Fruit fly (Drosophila melanogaster) whole organism, embryonic: ENCODE results near the gene Nckx30C.

ENCODE experiments used
- Aef1 ChIP-seq: fragments of 200-800 bp; sonication (Bioruptor generic); IDR thresholded peaks from 3 replicates; pipeline ENCODE4 v1.3.6; 2022; ENCODE audit warnings: missing biosample characterization, missing genetic modification characterization
- Blimp-1 ChIP-seq: fragments of 200-800 bp; sonication (Bioruptor generic); optimal IDR thresholded peaks from 3 replicates; lab custom pipeline; 2018; ENCODE audit warnings: missing biosample characterization, missing genetic modification characterization, mild to moderate bottlenecking, moderate library complexity, missing genetic modification reagents
- Bteb2 ChIP-seq: fragments of 200-800 bp; sonication (Bioruptor generic); optimal IDR thresholded peaks from 2 replicates; lab custom pipeline; 2016; ENCODE audit warnings: missing biosample characterization, missing genetic modification characterization
- CG11504 ChIP-seq: fragments of 200-800 bp; sonication (Bioruptor generic); optimal IDR thresholded peaks from 3 replicates; lab custom pipeline; 2019; ENCODE audit warnings: missing biosample characterization, mild to moderate bottlenecking, missing genetic modification characterization, moderate library complexity
- CG12236 ChIP-seq: fragments of 200-800 bp; sonication (Bioruptor generic); optimal IDR thresholded peaks from 2 replicates; lab custom pipeline; 2016; ENCODE audit warnings: missing biosample characterization, missing genetic modification characterization
- CG12769 ChIP-seq: fragments of 200-800 bp; sonication (Bioruptor generic); optimal IDR thresholded peaks from 2 replicates; lab custom pipeline; 2019; ENCODE audit warnings: missing biosample characterization, mild to moderate bottlenecking, missing genetic modification characterization, moderate library complexity
- CG13894 ChIP-seq: fragments of 200-800 bp; sonication (Bioruptor generic); optimal IDR thresholded peaks from 3 replicates; lab custom pipeline; 2018; ENCODE audit warnings: missing biosample characterization, mild to moderate bottlenecking, missing genetic modification characterization, moderate library complexity
- CG14710 ChIP-seq: fragments of 200-800 bp; sonication (Bioruptor generic); optimal IDR thresholded peaks from 3 replicates; lab custom pipeline; 2019; ENCODE audit warnings: missing biosample characterization, mild to moderate bottlenecking, missing genetic modification characterization, moderate library complexity
- CG15601 ChIP-seq: fragments of 200-800 bp; sonication (Bioruptor generic); optimal IDR thresholded peaks from 3 replicates; lab custom pipeline; 2019; ENCODE audit warnings: missing biosample characterization, mild to moderate bottlenecking, missing genetic modification characterization, moderate library complexity
- CG1647 ChIP-seq: fragments of 200-800 bp; sonication (Bioruptor generic); optimal IDR thresholded peaks from 3 replicates; lab custom pipeline; 2016; ENCODE audit warnings: missing biosample characterization, missing genetic modification characterization
- CG17328 ChIP-seq: fragments of 200-800 bp; sonication (Bioruptor generic); IDR thresholded peaks from 2 replicates; pipeline ENCODE4 v1.3.6; 2022; ENCODE audit warnings: missing biosample characterization, missing genetic modification characterization
- CG18619 ChIP-seq: fragments of 200-800 bp; sonication (Bioruptor generic); optimal IDR thresholded peaks from 3 replicates; lab custom pipeline; 2017; ENCODE audit warnings: missing biosample characterization, mild to moderate bottlenecking, missing genetic modification characterization
- CG32772 ChIP-seq: fragments of 200-800 bp; sonication (Bioruptor generic); IDR thresholded peaks from 2 replicates; pipeline ENCODE4 v1.3.6; 2022; ENCODE audit warnings: missing biosample characterization, missing genetic modification characterization
- CG4360 ChIP-seq: fragments of 200-800 bp; sonication (Bioruptor generic); IDR thresholded peaks from 2 replicates; pipeline ENCODE4 v1.3.6; 2022; ENCODE audit warnings: missing biosample characterization, missing genetic modification characterization
- CG4424 ChIP-seq: fragments of 200-800 bp; sonication (Bioruptor generic); optimal IDR thresholded peaks from 3 replicates; lab custom pipeline; 2016; ENCODE audit warnings: missing biosample characterization, missing genetic modification characterization
- CG4707 ChIP-seq: fragments of 200-800 bp; sonication (Bioruptor generic); optimal IDR thresholded peaks from 2 replicates; lab custom pipeline; 2018; ENCODE audit warnings: missing biosample characterization, mild to moderate bottlenecking, missing genetic modification characterization, moderate library complexity
- CG6791 ChIP-seq: fragments of 200-800 bp; sonication (Bioruptor generic); IDR thresholded peaks from 3 replicates; pipeline ENCODE4 v1.3.6; 2022; ENCODE audit warnings: missing biosample characterization, missing genetic modification characterization; ENCODE audit not compliant: partially characterized antibody
- CG7839 ChIP-seq: fragments of 200-800 bp; sonication (Bioruptor generic); optimal IDR thresholded peaks from 3 replicates; lab custom pipeline; 2018; ENCODE audit warnings: missing biosample characterization, mild to moderate bottlenecking, missing genetic modification characterization, moderate library complexity
- CG7963 ChIP-seq: fragments of 200-800 bp; sonication (Bioruptor generic); IDR thresholded peaks from 3 replicates; pipeline ENCODE4 v1.3.6; 2022; ENCODE audit warnings: missing biosample characterization, missing genetic modification characterization; ENCODE audit not compliant: partially characterized antibody
- Camta ChIP-seq: fragments of 200-800 bp; sonication (Bioruptor generic); optimal IDR thresholded peaks from 2 replicates; lab custom pipeline; 2016; ENCODE audit warnings: missing biosample characterization, missing genetic modification characterization
- Deaf1 ChIP-seq: fragments of 200-800 bp; optimal IDR thresholded peaks from 3 replicates; lab custom pipeline; 2019; ENCODE audit warnings: missing biosample characterization, mild to moderate bottlenecking, missing genetic modification characterization, moderate library complexity
- Dp ChIP-seq: fragments of 200-800 bp; sonication (Bioruptor generic); optimal IDR thresholded peaks from 2 replicates; lab custom pipeline; 2018; ENCODE audit warnings: missing biosample characterization, mild to moderate bottlenecking, missing genetic modification characterization, moderate library complexity
- Ets65A ChIP-seq: fragments of 200-800 bp; sonication (Bioruptor generic); peaks from one replicate; lab custom pipeline; 2016; ENCODE audit warnings: missing biosample characterization, missing genetic modification characterization
- Fer1 ChIP-seq: fragments of 200-800 bp; sonication (Bioruptor generic); optimal IDR thresholded peaks from 2 replicates; lab custom pipeline; 2017; ENCODE audit warnings: missing biosample characterization, mild to moderate bottlenecking, missing genetic modification characterization
- HLH4C ChIP-seq: fragments of 200-800 bp; sonication (Bioruptor generic); IDR thresholded peaks from 3 replicates; pipeline ENCODE4 v1.3.6; 2022; ENCODE audit warnings: missing biosample characterization, missing genetic modification characterization; ENCODE audit not compliant: partially characterized antibody
- Jarid2 ChIP-seq: fragments of 200-800 bp; sonication (Bioruptor generic); optimal IDR thresholded peaks from 3 replicates; lab custom pipeline; 2017; ENCODE audit warnings: mild to moderate bottlenecking, missing biosample characterization, missing genetic modification reagents, missing genetic modification characterization
- Lhr ChIP-seq: fragments of 200-800 bp; sonication (Bioruptor generic); optimal IDR thresholded peaks from 3 replicates; lab custom pipeline; 2017; ENCODE audit warnings: mild to moderate bottlenecking, missing biosample characterization, missing genetic modification reagents, missing genetic modification characterization
- NK7.1 ChIP-seq: fragments of 200-800 bp; sonication (Bioruptor generic); optimal IDR thresholded peaks from 3 replicates; lab custom pipeline; 2016; ENCODE audit warnings: missing biosample characterization, missing genetic modification characterization
- Pdp1 ChIP-seq, 2 experiments: fragments of 200-800 bp; sonication (Bioruptor generic); optimal IDR thresholded peaks; 3 replicates each; lab custom pipeline; 2016; ENCODE audit warnings: missing biosample characterization in 2 of 2, missing genetic modification characterization in 2 of 2, mild to moderate bottlenecking in 1 of 2, moderate library complexity in 1 of 2
- Sin3A ChIP-seq: fragments of >200 bp; optimal IDR thresholded peaks from 2 replicates; lab custom pipeline; 2018
- Vsx1 ChIP-seq: fragments of 200-800 bp; sonication (Bioruptor generic); optimal IDR thresholded peaks from 2 replicates; lab custom pipeline; 2017; ENCODE audit warnings: missing biosample characterization, mild to moderate bottlenecking, missing genetic modification characterization, missing genetic modification reagents
- abd-A ChIP-seq: fragments of 200-800 bp; sonication (Bioruptor generic); optimal IDR thresholded peaks from 3 replicates; lab custom pipeline; 2019; ENCODE audit warnings: missing biosample characterization, mild to moderate bottlenecking, missing genetic modification characterization, moderate library complexity
- aop ChIP-seq: fragments of 200-800 bp; sonication (Bioruptor generic); IDR thresholded peaks from 2 replicates; pipeline ENCODE4 v1.3.6; 2022; ENCODE audit warnings: missing biosample characterization, missing genetic modification characterization
- chinmo ChIP-seq: fragments of 200-800 bp; sonication (Bioruptor generic); IDR thresholded peaks from 4 replicates; pipeline ENCODE4 v1.3.6; 2022; ENCODE audit warnings: missing biosample characterization, missing genetic modification characterization; ENCODE audit not compliant: partially characterized antibody
- gfzf ChIP-seq: fragments of 200-800 bp; sonication (Bioruptor generic); optimal IDR thresholded peaks from 2 replicates; lab custom pipeline; 2016; ENCODE audit warnings: missing biosample characterization, mild to moderate bottlenecking, missing genetic modification characterization, moderate library complexity
- hth ChIP-seq: fragments of >200 bp; optimal IDR thresholded peaks from 2 replicates; lab custom pipeline; 2017; ENCODE audit warnings: inconsistent platforms
- nerfin-2 ChIP-seq: fragments of 200-800 bp; sonication (Bioruptor generic); IDR thresholded peaks from 2 replicates; pipeline ENCODE4 v1.3.6; 2022; ENCODE audit warnings: missing biosample characterization, missing genetic modification characterization; ENCODE audit not compliant: partially characterized antibody
- oc ChIP-seq: fragments of 200-800 bp; sonication (Bioruptor generic); optimal IDR thresholded peaks from 2 replicates; lab custom pipeline; 2018; ENCODE audit warnings: missing biosample characterization, mild to moderate bottlenecking, missing genetic modification characterization, moderate library complexity
- pfk ChIP-seq: fragments of 200-800 bp; sonication (Bioruptor generic); optimal IDR thresholded peaks from 2 replicates; lab custom pipeline; 2018; ENCODE audit warnings: missing biosample characterization, mild to moderate bottlenecking, missing genetic modification characterization, moderate library complexity
- ro ChIP-seq: fragments of 200-800 bp; sonication (Bioruptor generic); IDR thresholded peaks from 2 replicates; pipeline ENCODE4 v1.3.6; 2022; ENCODE audit warnings: missing biosample characterization, missing genetic modification characterization
- sisA ChIP-seq: fragments of 200-800 bp; sonication (Bioruptor generic); IDR thresholded peaks from 2 replicates; pipeline ENCODE4 v1.3.6; 2022; ENCODE audit warnings: missing biosample characterization, missing genetic modification characterization
- sna ChIP-seq: fragments of 200-800 bp; sonication (Bioruptor generic); IDR thresholded peaks from 2 replicates; pipeline ENCODE4 v1.3.6; 2022; ENCODE audit warnings: missing biosample characterization, missing genetic modification characterization; ENCODE audit not compliant: partially characterized antibody
- vvl ChIP-seq: fragments of 200-800 bp; sonication (Bioruptor generic); IDR thresholded peaks from 2 replicates; pipeline ENCODE4 v1.3.6; 2022; ENCODE audit warnings: missing biosample characterization, missing genetic modification characterization
- z ChIP-seq: fragments of 200-800 bp; sonication (Bioruptor generic); IDR thresholded peaks from 3 replicates; pipeline ENCODE4 v1.3.6; 2022; ENCODE audit warnings: missing biosample characterization, missing genetic modification characterization

Gene Nckx30C

DNA sequence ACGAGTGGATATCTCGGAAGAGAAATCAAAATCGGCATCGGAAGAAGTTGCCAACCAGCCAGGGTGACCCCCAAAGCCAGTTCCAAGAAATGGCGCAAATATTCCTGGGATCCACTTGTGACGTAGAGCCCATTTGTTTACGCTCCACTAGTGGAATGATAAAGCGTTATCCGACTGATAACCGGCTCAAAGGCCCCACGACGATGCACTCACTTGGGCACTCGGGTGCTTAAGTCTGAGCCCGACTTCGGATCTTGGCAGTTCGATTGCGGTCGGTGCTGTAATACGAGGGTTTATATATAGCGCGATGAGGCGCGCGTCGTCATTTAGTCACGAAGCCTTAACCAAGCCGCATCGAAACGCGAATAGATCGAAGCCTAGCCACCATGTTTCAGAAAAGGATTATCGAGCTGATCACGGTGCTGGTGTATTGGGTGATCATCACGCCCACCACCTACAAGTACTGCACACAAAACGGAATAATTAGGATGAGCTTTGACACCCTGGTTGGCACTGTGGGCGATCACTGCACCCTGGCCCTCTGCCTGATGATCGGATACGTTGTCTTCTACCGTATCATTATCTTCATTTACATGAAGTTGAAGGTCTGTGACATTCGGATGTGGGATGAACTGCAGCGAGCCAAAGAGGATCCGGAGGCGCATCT is 16.5 kb downstream of the Nckx30C start, which contains the start of gene CG13116:
CG13116 (plus strand) TSS at position 323 of the 667 bp plus-strand sequence.
- TF ChIP-seq Deaf1 (tag; lab: Kevin White, UChicago) (peak; percentile 76), z (GFP tag; lab: Robert Waterston, UW) (peak; percentile 70; the same call in 2 of the 3 replicates), CG11504 (tag; lab: Kevin White, UChicago) (no peak), Ets65A (GFP tag; lab: Kevin White, UChicago) (peak; percentile 56), CG12769 (tag; lab: Kevin White, UChicago) (peak; percentile 18), aop (GFP tag; lab: Robert Waterston, UW) (no peak)

DNA sequence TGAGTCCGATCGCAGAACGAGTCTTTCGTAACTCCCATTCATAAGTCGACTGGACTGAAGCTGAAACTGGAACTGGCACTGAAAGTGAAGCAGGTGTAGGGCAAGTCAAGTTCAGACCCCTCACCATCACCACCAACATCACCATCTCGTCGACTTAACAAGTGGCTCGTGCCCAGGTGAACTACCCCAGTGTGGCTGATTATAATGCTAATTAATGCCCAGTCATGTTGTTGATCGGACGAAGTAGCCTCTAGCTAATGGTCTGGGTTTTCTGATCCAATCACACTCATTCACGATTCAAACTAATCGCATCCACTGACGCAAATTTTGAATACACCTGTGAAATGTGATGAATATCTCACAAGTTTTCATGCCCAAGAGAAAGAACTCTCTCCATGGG is 17.5 kb downstream of the Nckx30C start:
- TF ChIP-seq Aef1 (GFP tag; lab: Robert Waterston, UW), result no peak
- peak; percentile 76 for TF ChIP-seq CG13894 (tag; lab: Kevin White, UChicago)
- TF ChIP-seq Bteb2 (GFP tag; lab: Kevin White, UChicago), result no peak
- TF ChIP-seq abd-A (tag; lab: Kevin White, UChicago), result peak; percentile 44
- TF ChIP-seq chinmo (GFP tag; lab: Robert Waterston, UW), result peak; percentile 75; the same call in 2 of the 4 replicates
- peak; percentile 67 for TF ChIP-seq oc (tag; lab: Kevin White, UChicago)
- TF ChIP-seq vvl (GFP tag; lab: Robert Waterston, UW), result peak; percentile 69
- TF ChIP-seq gfzf, result no peak
- TF ChIP-seq Blimp-1, result peak; percentile 10
- no peak for TF ChIP-seq CG1647 (GFP tag; lab: Kevin White, UChicago)
- peak; percentile 34 for TF ChIP-seq Vsx1 (GFP tag; lab: Kevin White, UChicago)
- peak; percentile 70 for TF ChIP-seq CG12769 (tag; lab: Kevin White, UChicago)

dm6 chr2L:9711107-9711585 is 35.1 kb downstream of the Nckx30C start, which contains the start of gene CG4364:
Gene CG4364, minus strand, starts transcription at chr2L:9711271.
- TF ChIP-seq Fer1 (GFP tag; lab: Kevin White, UChicago) (no peak), ro (GFP tag; lab: Robert Waterston, UW) (no peak), sisA (GFP tag; lab: Robert Waterston, UW) (no peak), chinmo (GFP tag; lab: Robert Waterston, UW) (no peak), CG4424 (GFP tag; lab: Kevin White, UChicago) (no peak), Sin3A (lab: Kevin White, UChicago) (peak; percentile 52), CG12236 (GFP tag; lab: Kevin White, UChicago) (no peak), Jarid2 (GFP tag; lab: Kevin White, UChicago) (no peak), Pdp1 (GFP tag; optimal IDR thresholded peaks at IDR 0.05; lab: Kevin White, UChicago) (peak in 1 of 2 experiments; percentile 70), Lhr (GFP tag; lab: Kevin White, UChicago) (peak; percentile 55), Dp (GFP tag; lab: Kevin White, UChicago) (peak; percentile 65), CG4707 (GFP tag; lab: Kevin White, UChicago) (no peak), CG14710 (tag; lab: Kevin White, UChicago) (peak; percentile 68), nerfin-2 (GFP tag; lab: Robert Waterston, UW) (0 out of 2 replicates have a peak, but pooled peaks have one; percentile 23), CG4360 (GFP tag; lab: Robert Waterston, UW) (peak; percentile 44; the same call in 1 of the 2 replicates), CG7963 (GFP tag; lab: Robert Waterston, UW) (peak; percentile 54; the same call in 2 of the 3 replicates), CG15601 (tag; lab: Kevin White, UChicago) (peak; percentile 30), CG18619 (GFP tag; lab: Kevin White, UChicago) (no peak), CG17328 (GFP tag; lab: Robert Waterston, UW) (no peak), pfk (GFP tag; lab: Kevin White, UChicago) (no peak), hth (lab: Kevin White, UChicago) (no peak), CG32772 (no peak), CG6791 (GFP tag; lab: Robert Waterston, UW) (peak; percentile 66), CG13894 (tag; lab: Kevin White, UChicago) (peak; percentile 65), NK7.1 (GFP tag; lab: Kevin White, UChicago) (no peak), sna (GFP tag; lab: Robert Waterston, UW) (0 out of 2 replicates have a peak, but pooled peaks have one; percentile 47), HLH4C (GFP tag; lab: Robert Waterston, UW) (peak; percentile 68), Camta (GFP tag; lab: Kevin White, UChicago) (no peak), CG7839 (tag; lab: Kevin White, UChicago) (peak; percentile 3)
